Fruit fly (Drosophila melanogaster) Kc167 (cell line): ENCODE data around the gene exex.

Source experiments
- h ChIP-seq: fragments of >200 bp; optimal IDR thresholded peaks from 3 replicates; lab custom pipeline; 2018; ENCODE audit warnings: missing external identifiers
- psq ChIP-seq: fragments of >200 bp; optimal IDR thresholded peaks from 2 replicates; lab custom pipeline; 2017; ENCODE audit warnings: missing external identifiers
- ttk ChIP-seq: sonication (Bioruptor generic); optimal IDR thresholded peaks from 2 replicates; lab custom pipeline; 2017; ENCODE audit warnings: missing external identifiers

dm6 chr3L:7935409-7935932 lies 12.5 kb upstream of the exex start:
- TF ChIP-seq h (lab: Kevin White, UChicago) (no peak), psq (no peak), ttk (lab: Kevin White, UChicago) (no peak)
